Worm (Caenorhabditis elegans) whole organism, midembryonic: Measurements from ENCODE around the gene cdd-1.

ENCODE experiments used
- med-1 ChIP-seq: sonication (generic microtip); optimal IDR thresholded peaks from 2 replicates; lab custom pipeline; 2017; ENCODE audit warnings: missing genetic modification characterization, mild to moderate bottlenecking, missing compliant biosample characterization, antibody characterized with exemption, missing genetic modification reagents; ENCODE audit not compliant: insufficient read depth
- tab-1 ChIP-seq: fragments of 200-800 bp; sonication (Bioruptor generic); IDR thresholded peaks from 2 replicates; pipeline ENCODE4 v1.3.6; 2022; ENCODE audit warnings: missing genetic modification characterization, missing compliant biosample characterization

ce11 chrX:8173610-8174009 lies 37.3 kb downstream of the cdd-1 start, which contains the start of gene C17H11.1:
- TF ChIP-seq tab-1 (GFP tag; lab: Robert Waterston, UW) (no peak), med-1 (GFP tag; lab: Kevin White, UChicago) (no peak)
